Worm (Caenorhabditis elegans) whole organism, L4 larva: ENCODE results near the gene B0457.4.

Source experiments
- R02D3.7 ChIP-seq: fragments of 150-350 bp; sonication (generic microtip); optimal IDR thresholded peaks from 3 replicates; lab custom pipeline; 2014; ENCODE audit warnings: missing biosample characterization, missing genetic modification characterization
- Y5F2A.4 ChIP-seq: fragments of 200-800 bp; sonication (Bioruptor generic); optimal IDR thresholded peaks from 2 replicates; lab custom pipeline; 2018; ENCODE audit warnings: mild to moderate bottlenecking, missing genetic modification characterization, missing compliant biosample characterization
- ama-1 ChIP-seq: fragments of 150-350 bp; optimal IDR thresholded peaks from 2 replicates; lab custom pipeline; 2014; ENCODE audit warnings: inconsistent platforms, mixed read lengths
- dmd-9 ChIP-seq: fragments of 200-800 bp; sonication (Bioruptor generic); IDR thresholded peaks from 2 replicates; pipeline ENCODE4 v1.3.6; 2022; ENCODE audit warnings: missing genetic modification reagents, missing genetic modification characterization, missing compliant biosample characterization
- fos-1 ChIP-seq: fragments of 150-350 bp; optimal IDR thresholded peaks from 2 replicates; lab custom pipeline; 2014; ENCODE audit warnings: missing biosample characterization, missing genetic modification characterization
- gei-8 ChIP-seq: fragments of 200-800 bp; sonication (Bioruptor generic); optimal IDR thresholded peaks from 2 replicates; lab custom pipeline; 2018; ENCODE audit warnings: mild to moderate bottlenecking, missing genetic modification characterization, missing compliant biosample characterization
- hlh-11 ChIP-seq: fragments of 200-800 bp; sonication (Bioruptor generic); optimal IDR thresholded peaks from 2 replicates; lab custom pipeline; 2018; ENCODE audit warnings: mild to moderate bottlenecking, missing genetic modification characterization, missing compliant biosample characterization
- mes-2 ChIP-seq: sonication (generic microtip); optimal IDR thresholded peaks from 2 replicates; lab custom pipeline; 2016; ENCODE audit warnings: missing genotype, mild to moderate bottlenecking, missing genetic modification characterization, missing compliant biosample characterization; ENCODE audit not compliant: poor library complexity, severe bottlenecking
- nhr-10 ChIP-seq: fragments of 150-350 bp; optimal IDR thresholded peaks from 2 replicates; lab custom pipeline; 2014; ENCODE audit warnings: missing biosample characterization, missing genetic modification characterization
- nhr-237 ChIP-seq: sonication (generic microtip); optimal IDR thresholded peaks from 2 replicates; lab custom pipeline; 2017; ENCODE audit warnings: missing biosample characterization, missing genetic modification characterization
- nhr-28 ChIP-seq: fragments of 150-350 bp; optimal IDR thresholded peaks from 2 replicates; lab custom pipeline; 2014; ENCODE audit warnings: missing biosample characterization, missing genetic modification characterization
- saeg-2 ChIP-seq: fragments of 200-800 bp; sonication (Bioruptor generic); IDR thresholded peaks from 2 replicates; pipeline ENCODE4 v1.3.6; 2022; ENCODE audit warnings: missing genetic modification reagents, missing genetic modification characterization, missing compliant biosample characterization
- unc-130 ChIP-seq: sonication (generic microtip); optimal IDR thresholded peaks from 2 replicates; lab custom pipeline; 2016; ENCODE audit warnings: missing genetic modification reagents, missing genetic modification characterization, missing compliant biosample characterization
- unc-39 ChIP-seq: sonication (generic microtip); optimal IDR thresholded peaks from 2 replicates; lab custom pipeline; 2017; ENCODE audit warnings: missing biosample characterization, missing genetic modification characterization

DNA sequence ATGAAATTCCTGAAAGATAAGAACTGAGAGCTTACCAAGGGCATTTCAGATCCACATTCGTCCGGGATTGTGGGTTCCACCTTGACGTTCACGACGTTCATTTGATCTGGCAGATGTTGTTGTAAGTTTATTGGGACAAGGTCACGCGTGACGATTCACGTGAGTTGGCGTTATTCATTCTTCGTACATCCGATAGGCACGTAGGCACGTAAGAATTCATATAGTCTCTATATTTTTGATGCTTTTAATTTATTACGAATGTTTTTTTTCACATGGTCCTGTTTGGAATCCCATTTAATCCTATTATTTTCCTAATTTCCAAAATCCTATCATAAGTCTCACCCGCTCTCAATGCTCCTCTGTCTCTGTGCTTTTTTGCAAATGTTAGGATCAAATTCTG lies at the start of gene B0457.4:
- TF ChIP-seq saeg-2 (GFP tag; lab: Robert Waterston, UW) (no peak), nhr-10 (no peak), Y5F2A.4 (no peak), R02D3.7 (tag; lab: Kevin White, UChicago) (no peak), dmd-9 (GFP tag; lab: Robert Waterston, UW) (no peak), nhr-28 (tag; lab: Kevin White, UChicago) (no peak), unc-130 (GFP tag; lab: Kevin White, UChicago) (no peak), ama-1 (lab: Kevin White, UChicago) (no peak), unc-39 (tag; lab: Kevin White, UChicago) (no peak), nhr-237 (no peak), fos-1 (tag; lab: Kevin White, UChicago) (no peak), hlh-11 (tag; lab: Kevin White, UChicago) (no peak), gei-8 (GFP tag; lab: Kevin White, UChicago) (no peak), mes-2 (no peak)
